Worm (Caenorhabditis elegans) whole organism, early embryonic: ENCODE results near the gene lgc-1.

Source experiments
- B0310.2 ChIP-seq: sonication (generic microtip); optimal IDR thresholded peaks from 2 replicates; lab custom pipeline; 2016; ENCODE audit warnings: mild to moderate bottlenecking, missing genetic modification characterization, missing compliant biosample characterization
- aly-1 ChIP-seq: sonication (generic microtip); optimal IDR thresholded peaks from 2 replicates; lab custom pipeline; 2016; ENCODE audit warnings: missing genetic modification characterization, missing compliant biosample characterization
- ama-1 ChIP-seq: fragments of 150-350 bp; optimal IDR thresholded peaks from 2 replicates; lab custom pipeline; 2014
- ceh-13 ChIP-seq: fragments of 200-800 bp; sonication (Bioruptor generic); optimal IDR thresholded peaks from 2 replicates; lab custom pipeline; 2018; ENCODE audit warnings: mild to moderate bottlenecking, missing genetic modification characterization, missing compliant biosample characterization
- ceh-36 ChIP-seq: sonication (generic microtip); optimal IDR thresholded peaks from 2 replicates; lab custom pipeline; 2016; ENCODE audit warnings: missing genetic modification characterization, inconsistent platforms, missing compliant biosample characterization
- ets-7 ChIP-seq: sonication (generic microtip); optimal IDR thresholded peaks from 2 replicates; lab custom pipeline; 2016; ENCODE audit warnings: missing genotype, missing genetic modification characterization, missing compliant biosample characterization
- flt-1 ChIP-seq: fragments of 200-800 bp; sonication (Bioruptor generic); IDR thresholded peaks from 2 replicates; pipeline ENCODE4 v1.3.6; 2022; ENCODE audit warnings: missing genetic modification characterization, missing compliant biosample characterization
- hmbx-1 ChIP-seq: sonication (generic microtip); optimal IDR thresholded peaks from 2 replicates; lab custom pipeline; 2016; ENCODE audit warnings: mild to moderate bottlenecking, missing genetic modification characterization, missing compliant biosample characterization
- hmg-4 ChIP-seq: fragments of 200-800 bp; sonication (Bioruptor generic); optimal IDR thresholded peaks from 2 replicates; lab custom pipeline; 2018; ENCODE audit warnings: mild to moderate bottlenecking, missing genetic modification characterization, missing compliant biosample characterization
- hnd-1 ChIP-seq: sonication (generic microtip); optimal IDR thresholded peaks from 2 replicates; lab custom pipeline; 2016; ENCODE audit warnings: missing genetic modification characterization, missing compliant biosample characterization
- pes-1 ChIP-seq: fragments of 200-800 bp; sonication (Bioruptor generic); IDR thresholded peaks from 2 replicates; pipeline ENCODE4 v1.3.6; 2022; ENCODE audit warnings: missing genetic modification reagents, missing genetic modification characterization, missing compliant biosample characterization
- scrt-1 ChIP-seq: fragments of 200-800 bp; sonication (Bioruptor generic); IDR thresholded peaks from 2 replicates; pipeline ENCODE4 v1.3.6; 2022; ENCODE audit warnings: missing genetic modification characterization, missing compliant biosample characterization
- sea-1 ChIP-seq: fragments of 200-800 bp; sonication (Bioruptor generic); conservative IDR thresholded peaks from 2 replicates; pipeline ENCODE4 v1.3.6; 2022; ENCODE audit warnings: missing genetic modification characterization, missing compliant biosample characterization

DNA sequence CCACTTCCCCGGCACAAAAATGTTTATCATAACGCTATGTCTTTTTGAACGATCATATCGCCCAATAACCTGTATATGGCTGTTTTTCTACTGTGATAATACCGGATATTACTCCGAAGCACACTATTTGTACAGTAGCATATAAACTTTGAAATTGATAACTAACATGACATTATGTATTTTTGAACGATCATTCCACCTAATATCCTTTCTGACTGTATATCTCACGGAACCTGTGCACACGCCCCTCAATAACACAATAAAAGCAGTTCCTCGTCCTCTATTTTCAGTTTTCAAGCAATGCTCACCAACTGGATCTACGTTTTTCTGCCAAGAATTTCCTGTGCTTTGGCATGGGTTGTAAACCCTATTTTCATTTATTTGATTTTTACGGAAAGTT is 33.3 kb upstream of the lgc-1 start, which contains the start of gene srj-40:
- no peak for TF ChIP-seq ama-1 (lab: Kevin White, UChicago)
- TF ChIP-seq ets-7 (tag; lab: Kevin White, UChicago) = no peak
- TF ChIP-seq hmbx-1 (tag; lab: Kevin White, UChicago) = no peak
- no peak for TF ChIP-seq flt-1
- no peak for TF ChIP-seq ceh-36
- TF ChIP-seq sea-1 = no peak
- no peak for TF ChIP-seq ceh-13
- no peak for TF ChIP-seq hmg-4
- TF ChIP-seq pes-1 (GFP tag; lab: Robert Waterston, UW) = no peak
- no peak for TF ChIP-seq hnd-1 (tag; lab: Kevin White, UChicago)
- TF ChIP-seq aly-1 (tag; lab: Kevin White, UChicago) = no peak
- no peak for TF ChIP-seq scrt-1 (GFP tag; lab: Robert Waterston, UW)
- TF ChIP-seq B0310.2 (tag; lab: Kevin White, UChicago) = no peak
